Worm (Caenorhabditis elegans) whole organism, L2 larva: Measurements from ENCODE around the gene C56E6.2.

Experiments
- blmp-1 ChIP-seq: sonication (generic microtip); optimal IDR thresholded peaks from 2 replicates; lab custom pipeline; 2017; ENCODE audit warnings: missing genetic modification characterization, mild to moderate bottlenecking, missing compliant biosample characterization, antibody characterized with exemption, moderate library complexity; ENCODE audit not compliant: insufficient read depth
- ceh-82 ChIP-seq: fragments of 150-350 bp; optimal IDR thresholded peaks from 2 replicates; lab custom pipeline; 2014; ENCODE audit warnings: missing biosample characterization, missing genetic modification characterization
- nhr-23 ChIP-seq: fragments of 150-350 bp; optimal IDR thresholded peaks from 2 replicates; lab custom pipeline; 2014; ENCODE audit warnings: missing biosample characterization, missing genetic modification reagents, missing genetic modification characterization
- peb-1 ChIP-seq: fragments of 150-350 bp; optimal IDR thresholded peaks from 2 replicates; lab custom pipeline; 2014; ENCODE audit warnings: missing biosample characterization, missing genetic modification characterization
- unc-39 ChIP-seq: fragments of 150-350 bp; optimal IDR thresholded peaks from 2 replicates; lab custom pipeline; 2014; ENCODE audit warnings: missing biosample characterization, missing genetic modification characterization
- ztf-11 ChIP-seq: sonication (generic microtip); optimal IDR thresholded peaks from 2 replicates; lab custom pipeline; 2017; ENCODE audit warnings: missing biosample characterization, missing genetic modification characterization

ce11 chrII:6491817-6492452 lies 32.8 kb upstream of the C56E6.2 start, which contains the start of the genes T28D9.11 and T28D9.1:
- TF ChIP-seq peb-1 (tag; lab: Kevin White, UChicago) (no peak), unc-39 (tag; lab: Kevin White, UChicago) (peak; percentile 36), ceh-82 (tag; lab: Kevin White, UChicago) (no peak), nhr-23 (tag; lab: Kevin White, UChicago) (no peak), ztf-11 (no peak), blmp-1 (tag; lab: Kevin White, UChicago) (no peak)
